Fruit fly (Drosophila melanogaster) S2 (cell line): ENCODE results near the gene CG32271.

Experiments used
- CG8478 ChIP-seq: fragments of >200 bp; optimal IDR thresholded peaks from 2 replicates; lab custom pipeline; 2018
- CTCF ChIP-seq, 2 experiments: fragments of >200 bp; optimal IDR thresholded peaks; 2 replicates each; lab custom pipeline; 2018

DNA sequence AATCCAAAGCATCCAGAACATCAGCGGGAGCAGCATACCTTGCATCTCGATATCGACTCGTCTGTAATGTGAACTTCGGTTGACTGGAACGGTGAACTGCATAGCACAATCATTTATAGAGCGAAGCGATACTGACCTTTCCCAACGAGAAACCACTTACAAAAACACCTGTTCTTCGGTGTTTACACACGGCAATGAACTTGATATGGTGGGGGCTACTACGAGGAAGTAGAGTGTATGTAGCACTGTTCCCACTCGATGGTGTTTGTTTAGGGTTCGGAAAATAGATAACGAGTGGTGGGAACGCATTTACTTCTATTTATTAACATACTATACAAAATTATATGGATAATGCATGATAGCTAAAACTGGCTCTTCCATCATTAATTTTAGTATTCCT lies 5.9 kb upstream of the CG32271 start, which contains the start of the genes CG32269 and CG32270:
- TF ChIP-seq CG8478 (lab: Kevin White, UChicago) = no peak
- no peak for TF ChIP-seq CTCF (optimal IDR thresholded peaks at IDR 0.05; lab: Kevin White, UChicago)
